Worm (Caenorhabditis elegans) whole organism, midembryonic: ENCODE results near the gene ntp-1.

Experiments used
- T22C8.4 ChIP-seq: fragments of 200-800 bp; sonication (Bioruptor generic); IDR thresholded peaks from 2 replicates; pipeline ENCODE4 v1.3.6; 2022; ENCODE audit warnings: missing genetic modification characterization, missing compliant biosample characterization
- cog-1 ChIP-seq: sonication (generic microtip); optimal IDR thresholded peaks from 2 replicates; lab custom pipeline; 2016; ENCODE audit warnings: missing genetic modification characterization, missing compliant biosample characterization
- flt-1 ChIP-seq: fragments of 200-800 bp; sonication (Bioruptor generic); IDR thresholded peaks from 2 replicates; pipeline ENCODE4 v1.3.6; 2022; ENCODE audit warnings: missing genetic modification characterization, missing compliant biosample characterization
- klf-2 ChIP-seq: fragments of 200-800 bp; sonication (Bioruptor generic); conservative IDR thresholded peaks from 2 replicates; pipeline ENCODE4 v1.3.6; 2022; ENCODE audit warnings: missing genetic modification reagents, missing genetic modification characterization, missing compliant biosample characterization
- med-1 ChIP-seq: sonication (generic microtip); optimal IDR thresholded peaks from 2 replicates; lab custom pipeline; 2017; ENCODE audit warnings: missing genetic modification characterization, mild to moderate bottlenecking, missing compliant biosample characterization, antibody characterized with exemption, missing genetic modification reagents; ENCODE audit not compliant: insufficient read depth
- ref-1 ChIP-seq: fragments of 200-800 bp; sonication (Bioruptor generic); conservative IDR thresholded peaks from 2 replicates; pipeline ENCODE4 v1.3.6; 2022; ENCODE audit warnings: missing genetic modification reagents, missing genetic modification characterization, missing compliant biosample characterization
- tab-1 ChIP-seq: fragments of 200-800 bp; sonication (Bioruptor generic); IDR thresholded peaks from 2 replicates; pipeline ENCODE4 v1.3.6; 2022; ENCODE audit warnings: missing genetic modification characterization, missing compliant biosample characterization
- ztf-23 ChIP-seq: fragments of 200-800 bp; sonication (Bioruptor generic); IDR thresholded peaks from 2 replicates; pipeline ENCODE4 v1.3.6; 2022; ENCODE audit warnings: missing genetic modification reagents, missing genetic modification characterization, missing compliant biosample characterization
- ztf-29 ChIP-seq: fragments of 200-800 bp; sonication (Bioruptor generic); IDR thresholded peaks from 2 replicates; pipeline ENCODE4 v1.3.6; 2022; ENCODE audit warnings: missing genetic modification reagents, missing genetic modification characterization, missing compliant biosample characterization

ntp-1 gene

ce11 chrIV:7794709-7795108 lies at the start of gene ntp-1:
TSS of gene ntp-1 (minus strand) at chrIV:7794809.
- TF ChIP-seq T22C8.4, result no peak
- TF ChIP-seq ztf-29 (GFP tag; lab: Robert Waterston, UW), result no peak
- TF ChIP-seq cog-1 (tag; lab: Kevin White, UChicago), result no peak
- TF ChIP-seq med-1 (GFP tag; lab: Kevin White, UChicago), result no peak
- TF ChIP-seq klf-2 (GFP tag; lab: Robert Waterston, UW), result no peak
- no peak for TF ChIP-seq flt-1 (GFP tag; lab: Robert Waterston, UW)
- TF ChIP-seq ztf-23 (GFP tag; lab: Robert Waterston, UW), result no peak
- TF ChIP-seq ref-1 (GFP tag; lab: Robert Waterston, UW), result no peak
- TF ChIP-seq tab-1 (GFP tag; lab: Robert Waterston, UW), result no peak

ce11 chrIV:7841218-7841617 lies 46.6 kb upstream of the ntp-1 start:
- TF ChIP-seq ztf-29 (GFP tag; lab: Robert Waterston, UW) (no peak), tab-1 (GFP tag; lab: Robert Waterston, UW) (no peak), ref-1 (GFP tag; lab: Robert Waterston, UW) (no peak), cog-1 (tag; lab: Kevin White, UChicago) (no peak), flt-1 (GFP tag; lab: Robert Waterston, UW) (no peak), klf-2 (GFP tag; lab: Robert Waterston, UW) (no peak), med-1 (GFP tag; lab: Kevin White, UChicago) (no peak), T22C8.4 (no peak), ztf-23 (GFP tag; lab: Robert Waterston, UW) (no peak)

- TF ChIP-seq klf-2 (GFP tag; lab: Robert Waterston, UW) (no peak), T22C8.4 (no peak), med-1 (GFP tag; lab: Kevin White, UChicago) (no peak), ref-1 (GFP tag; lab: Robert Waterston, UW) (no peak), ztf-29 (GFP tag; lab: Robert Waterston, UW) (no peak), cog-1 (tag; lab: Kevin White, UChicago) (no peak), tab-1 (GFP tag; lab: Robert Waterston, UW) (no peak), flt-1 (GFP tag; lab: Robert Waterston, UW) (no peak), ztf-23 (GFP tag; lab: Robert Waterston, UW) (no peak)
These were observed 45.3 kb upstream of the ntp-1 start for ce11 chrIV:7839923-7840322.

- TF ChIP-seq flt-1 (GFP tag; lab: Robert Waterston, UW), result no peak
These were observed 43.8 kb upstream of the ntp-1 start, which contains the start of gene C06A6.7 for ce11 chrIV:7838426-7838825. TSS of gene C06A6.7 (minus strand) at chrIV:7838526.

- TF ChIP-seq ztf-29 (GFP tag; lab: Robert Waterston, UW), result no peak
- TF ChIP-seq ztf-23 (GFP tag; lab: Robert Waterston, UW), result no peak
- TF ChIP-seq flt-1 (GFP tag; lab: Robert Waterston, UW), result no peak
- no peak for TF ChIP-seq med-1 (GFP tag; lab: Kevin White, UChicago)
- no peak for TF ChIP-seq cog-1 (tag; lab: Kevin White, UChicago)
- TF ChIP-seq ref-1 (GFP tag; lab: Robert Waterston, UW), result no peak
- no peak for TF ChIP-seq tab-1 (GFP tag; lab: Robert Waterston, UW)
- no peak for TF ChIP-seq klf-2 (GFP tag; lab: Robert Waterston, UW)
- no peak for TF ChIP-seq T22C8.4
These were observed 41.9 kb upstream of the ntp-1 start for ce11 chrIV:7836491-7836890.

- no peak for TF ChIP-seq ztf-23 (GFP tag; lab: Robert Waterston, UW)
- TF ChIP-seq flt-1 (GFP tag; lab: Robert Waterston, UW), result no peak
- TF ChIP-seq klf-2 (GFP tag; lab: Robert Waterston, UW), result no peak
- TF ChIP-seq cog-1 (tag; lab: Kevin White, UChicago), result no peak
- no peak for TF ChIP-seq T22C8.4
- TF ChIP-seq ref-1 (GFP tag; lab: Robert Waterston, UW), result no peak
- TF ChIP-seq ztf-29 (GFP tag; lab: Robert Waterston, UW), result no peak
- TF ChIP-seq med-1 (GFP tag; lab: Kevin White, UChicago), result no peak
- no peak for TF ChIP-seq tab-1 (GFP tag; lab: Robert Waterston, UW)
These were observed 41.4 kb upstream of the ntp-1 start for ce11 chrIV:7836030-7836429.

ce11 chrIV:7834625-7835228 lies 40.1 kb upstream of the ntp-1 start, which contains the start of gene erp-44.2:
TSS of gene erp-44.2 (minus strand) at chrIV:7834675.
- TF ChIP-seq ztf-23 (GFP tag; lab: Robert Waterston, UW) (no peak), flt-1 (GFP tag; lab: Robert Waterston, UW) (no peak), T22C8.4 (no peak), tab-1 (GFP tag; lab: Robert Waterston, UW) (no peak)

ce11 chrIV:7830151-7830550 lies 35.5 kb upstream of the ntp-1 start, which contains the start of gene mvb-12:
TSS of gene mvb-12 (plus strand) at chrIV:7830525.
- TF ChIP-seq tab-1 (GFP tag; lab: Robert Waterston, UW) (no peak), T22C8.4 (no peak)

ce11 chrIV:7829275-7829938 lies 34.8 kb upstream of the ntp-1 start, which contains the start of gene C06A6.4:
TSS of gene C06A6.4 (minus strand) at chrIV:7829298.
- TF ChIP-seq med-1 (GFP tag; lab: Kevin White, UChicago) (no peak), ztf-29 (GFP tag; lab: Robert Waterston, UW) (no peak), flt-1 (GFP tag; lab: Robert Waterston, UW) (no peak), klf-2 (GFP tag; lab: Robert Waterston, UW) (no peak), T22C8.4 (no peak), ztf-23 (GFP tag; lab: Robert Waterston, UW) (no peak), ref-1 (GFP tag; lab: Robert Waterston, UW) (no peak), tab-1 (GFP tag; lab: Robert Waterston, UW) (no peak)
